Worm (Caenorhabditis elegans) whole organism, L1 larva: ENCODE results near the gene F35C8.8.

Experiments used
- C16A3.4 ChIP-seq: fragments of 150-350 bp; optimal IDR thresholded peaks from 2 replicates; lab custom pipeline; 2014; ENCODE audit warnings: missing biosample characterization, missing genetic modification characterization
- ama-1 ChIP-seq: fragments of 150-350 bp; optimal IDR thresholded peaks from 2 replicates; lab custom pipeline; 2014
- ceh-88 ChIP-seq: fragments of 200-800 bp; sonication (Bioruptor generic); IDR thresholded peaks from 2 replicates; pipeline ENCODE4 v1.3.6; 2022; ENCODE audit warnings: missing genetic modification characterization, missing compliant biosample characterization
- ceh-90 ChIP-seq: sonication (generic microtip); optimal IDR thresholded peaks from 2 replicates; lab custom pipeline; 2016; ENCODE audit warnings: missing genetic modification characterization, missing compliant biosample characterization
- dsc-1 ChIP-seq: sonication (generic microtip); optimal IDR thresholded peaks from 2 replicates; lab custom pipeline; 2016; ENCODE audit warnings: mild to moderate bottlenecking, missing genetic modification characterization, missing compliant biosample characterization
- efl-1 ChIP-seq, 4 experiments: fragments of 150-350 bp; optimal IDR thresholded peaks in 3 of 4; peaks in 1 of 4; 1 replicate in 1 of 4; 2 replicates in 3 of 4; lab custom pipeline; 2014; ENCODE audit warnings: missing biosample characterization in 2 of 4, missing genetic modification characterization in 2 of 4, missing genetic modification reagents in 2 of 4
- elt-2 ChIP-seq: sonication (generic microtip); optimal IDR thresholded peaks from 2 replicates; lab custom pipeline; 2016; ENCODE audit warnings: missing genetic modification characterization, mild to moderate bottlenecking, inconsistent platforms, missing compliant biosample characterization, missing genetic modification reagents
- elt-3 ChIP-seq, 6 experiments: fragments of 150-350 bp in 1 of 6; sonication (generic microtip); optimal IDR thresholded peaks; 2 replicates each; lab custom pipeline; 2017 to 2018; ENCODE audit warnings: missing biosample characterization in 6 of 6, missing genetic modification characterization in 6 of 6, inconsistent platforms in 1 of 6
- hpl-2 ChIP-seq: fragments of 150-350 bp; optimal IDR thresholded peaks from 2 replicates; lab custom pipeline; 2014; ENCODE audit warnings: missing biosample characterization, missing genetic modification reagents, missing genetic modification characterization
- isw-1 ChIP-seq: fragments of 200-800 bp; sonication (Bioruptor generic); IDR thresholded peaks from 2 replicates; pipeline ENCODE4 v1.3.6; 2022; ENCODE audit warnings: missing genetic modification characterization, missing compliant biosample characterization
- lin-35 ChIP-seq, 2 experiments: fragments of 150-350 bp; optimal IDR thresholded peaks; 2 replicates each; lab custom pipeline; 2014; ENCODE audit warnings: missing biosample characterization in 2 of 2, missing genetic modification characterization in 2 of 2, missing genetic modification reagents in 2 of 2
- lir-3 ChIP-seq: sonication (generic microtip); optimal IDR thresholded peaks from 2 replicates; lab custom pipeline; 2016; ENCODE audit warnings: mild to moderate bottlenecking, missing genetic modification characterization, moderate library complexity, missing compliant biosample characterization; ENCODE audit not compliant: poor library complexity
- lsy-2 ChIP-seq, 2 experiments: fragments of 150-350 bp; optimal IDR thresholded peaks; 2 replicates each; lab custom pipeline; 2014; ENCODE audit warnings: missing biosample characterization in 2 of 2, missing genetic modification characterization in 2 of 2
- mdl-1 ChIP-seq, 2 experiments: fragments of 150-350 bp; optimal IDR thresholded peaks; 2 replicates each; lab custom pipeline; 2014 to 2017; ENCODE audit warnings: missing biosample characterization in 2 of 2, missing genetic modification characterization in 2 of 2, inconsistent platforms in 1 of 2
- nhr-11 ChIP-seq: fragments of 150-350 bp; optimal IDR thresholded peaks from 2 replicates; lab custom pipeline; 2014; ENCODE audit warnings: missing biosample characterization, missing genetic modification characterization
- nhr-19 ChIP-seq: fragments of 200-800 bp; sonication (Bioruptor generic); conservative IDR thresholded peaks from 2 replicates; pipeline ENCODE4 v1.3.6; 2022; ENCODE audit warnings: missing genetic modification characterization, missing compliant biosample characterization
- nhr-20 ChIP-seq: sonication (generic microtip); optimal IDR thresholded peaks from 2 replicates; lab custom pipeline; 2016; ENCODE audit warnings: mild to moderate bottlenecking, missing genetic modification characterization, missing compliant biosample characterization
- nhr-237 ChIP-seq: fragments of 150-350 bp; optimal IDR thresholded peaks from 2 replicates; lab custom pipeline; 2014; ENCODE audit warnings: missing biosample characterization, missing genetic modification characterization
- nhr-71 ChIP-seq: sonication (generic microtip); optimal IDR thresholded peaks from 2 replicates; lab custom pipeline; 2016; ENCODE audit warnings: mild to moderate bottlenecking, missing genetic modification characterization, moderate library complexity, missing compliant biosample characterization
- nhr-84 ChIP-seq: sonication (generic microtip); optimal IDR thresholded peaks from 2 replicates; lab custom pipeline; 2017; ENCODE audit warnings: missing biosample characterization, missing genetic modification characterization
- nhr-85 ChIP-seq: sonication (generic microtip); peaks from one replicate; lab custom pipeline; 2016; ENCODE audit warnings: missing genetic modification characterization, inconsistent platforms, missing compliant biosample characterization
- pax-3 ChIP-seq: fragments of 200-800 bp; sonication (Bioruptor generic); optimal IDR thresholded peaks from 2 replicates; lab custom pipeline; 2018; ENCODE audit warnings: mild to moderate bottlenecking, missing genetic modification characterization, moderate library complexity, missing compliant biosample characterization
- pqm-1 ChIP-seq: sonication (generic microtip); optimal IDR thresholded peaks from 3 replicates; lab custom pipeline; 2017; ENCODE audit warnings: missing biosample characterization, missing genetic modification characterization
- rnt-1 ChIP-seq: sonication (generic microtip); optimal IDR thresholded peaks from 2 replicates; lab custom pipeline; 2016; ENCODE audit warnings: mild to moderate bottlenecking, missing genetic modification characterization, moderate library complexity, missing compliant biosample characterization
- snu-23 ChIP-seq: sonication (generic microtip); optimal IDR thresholded peaks from 2 replicates; lab custom pipeline; 2016; ENCODE audit warnings: missing genetic modification characterization, missing compliant biosample characterization
- sup-37 ChIP-seq: fragments of 200-800 bp; sonication (Bioruptor generic); optimal IDR thresholded peaks from 2 replicates; lab custom pipeline; 2018; ENCODE audit warnings: mild to moderate bottlenecking, missing genetic modification characterization, missing compliant biosample characterization
- swsn-7 ChIP-seq: sonication (generic microtip); optimal IDR thresholded peaks from 2 replicates; lab custom pipeline; 2016; ENCODE audit warnings: missing genetic modification characterization, missing compliant biosample characterization
- tbx-2 ChIP-seq: sonication (generic microtip); optimal IDR thresholded peaks from 2 replicates; lab custom pipeline; 2016; ENCODE audit warnings: missing genetic modification characterization, missing compliant biosample characterization
- tlp-1 ChIP-seq: fragments of 150-350 bp; optimal IDR thresholded peaks from 2 replicates; lab custom pipeline; 2014; ENCODE audit warnings: missing biosample characterization, missing genetic modification characterization
- ztf-4 ChIP-seq: fragments of 150-350 bp; optimal IDR thresholded peaks from 2 replicates; lab custom pipeline; 2014; ENCODE audit warnings: missing biosample characterization, missing genetic modification characterization

F35C8.8 gene

DNA sequence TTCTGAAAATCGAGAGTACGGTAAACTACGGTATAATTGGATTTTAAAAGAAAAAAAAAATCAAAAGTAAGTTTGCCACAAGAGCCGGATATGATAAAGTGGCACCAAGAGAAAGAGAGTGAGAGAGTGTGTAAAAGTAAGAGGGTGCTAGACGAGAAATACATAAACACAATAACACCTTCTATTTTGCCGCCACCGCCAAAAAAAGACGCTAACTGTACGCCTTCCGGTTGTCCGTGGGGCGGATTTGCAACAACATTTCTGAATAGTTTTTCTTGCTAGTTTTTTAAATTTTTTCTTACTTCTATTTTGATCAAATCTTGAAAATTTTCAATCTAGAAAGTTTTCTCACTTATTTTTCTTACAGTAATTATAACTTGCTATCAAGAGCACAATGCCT, at the start of gene F35C8.8:
Gene F35C8.8, minus strand, starts transcription at position 2 of the 400 bp plus-strand sequence.
- no peak for TF ChIP-seq ceh-90 (tag; lab: Kevin White, UChicago)

DNA sequence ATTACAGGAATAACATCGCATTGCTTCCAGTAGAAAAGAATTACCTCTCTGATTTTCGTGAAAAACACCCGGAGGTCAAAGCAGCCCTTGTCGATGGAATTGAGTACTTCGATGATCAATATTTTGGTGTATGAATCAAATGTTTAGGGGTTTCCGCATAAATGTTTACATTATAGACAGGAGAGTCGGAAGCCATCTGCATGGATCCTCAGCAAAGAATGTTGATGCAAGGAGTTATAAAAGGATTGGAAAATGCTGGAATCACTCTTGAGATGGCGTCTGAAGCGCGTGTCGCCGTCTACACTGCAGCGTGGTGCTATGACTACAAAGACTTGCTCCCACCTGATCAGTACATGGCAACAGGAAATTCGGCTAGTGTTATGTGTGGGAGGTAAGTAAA, 41.8 kb upstream of the F35C8.8 start, which contains the start of gene C41A3.2:
Gene C41A3.2, minus strand, starts transcription at position 101 of the 400 bp plus-strand sequence.
- no peak for TF ChIP-seq elt-3 (tag; optimal IDR thresholded peaks at IDR 0.05; lab: Kevin White, UChicago)

DNA sequence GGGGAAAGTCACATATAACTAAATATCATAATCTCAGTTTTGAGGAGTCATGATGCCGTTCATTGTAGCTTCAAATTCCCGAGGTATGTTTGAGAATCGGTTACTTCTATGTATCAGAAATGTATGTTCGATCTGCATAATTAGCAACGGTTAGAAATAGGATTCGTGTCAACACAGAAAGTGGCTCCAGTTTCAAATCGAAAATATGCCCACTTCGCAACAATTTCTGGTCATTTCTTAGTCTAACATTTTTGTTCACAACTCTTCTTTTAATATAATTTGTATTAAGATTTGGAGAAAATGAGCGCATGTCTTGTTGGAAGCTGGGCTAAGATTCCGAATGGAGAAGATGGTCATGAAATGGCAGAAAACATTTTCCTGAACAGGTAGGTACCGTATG, 41.1 kb upstream of the F35C8.8 start, which contains the start of gene pks-1:
Gene pks-1, plus strand, starts transcription at position 301 of the 400 bp plus-strand sequence.
- no peak for TF ChIP-seq nhr-19
- no peak for TF ChIP-seq nhr-84 (tag; lab: Kevin White, UChicago)
- no peak for TF ChIP-seq isw-1 (GFP tag; lab: Robert Waterston, UW)
- no peak for TF ChIP-seq pax-3
- TF ChIP-seq nhr-237 (tag; lab: Kevin White, UChicago) = no peak
- TF ChIP-seq sup-37 (GFP tag; lab: Kevin White, UChicago) = no peak
- no peak for TF ChIP-seq dsc-1 (tag; lab: Kevin White, UChicago)
- TF ChIP-seq nhr-11 = no peak
- no peak for TF ChIP-seq tlp-1 (tag; lab: Kevin White, UChicago)
- no peak for TF ChIP-seq lir-3 (tag; lab: Kevin White, UChicago)
- TF ChIP-seq tbx-2 = no peak
- no peak for TF ChIP-seq ztf-4 (tag; lab: Kevin White, UChicago)
- TF ChIP-seq mdl-1 (tag; optimal IDR thresholded peaks at IDR 0.05; lab: Kevin White, UChicago) = no peak

DNA sequence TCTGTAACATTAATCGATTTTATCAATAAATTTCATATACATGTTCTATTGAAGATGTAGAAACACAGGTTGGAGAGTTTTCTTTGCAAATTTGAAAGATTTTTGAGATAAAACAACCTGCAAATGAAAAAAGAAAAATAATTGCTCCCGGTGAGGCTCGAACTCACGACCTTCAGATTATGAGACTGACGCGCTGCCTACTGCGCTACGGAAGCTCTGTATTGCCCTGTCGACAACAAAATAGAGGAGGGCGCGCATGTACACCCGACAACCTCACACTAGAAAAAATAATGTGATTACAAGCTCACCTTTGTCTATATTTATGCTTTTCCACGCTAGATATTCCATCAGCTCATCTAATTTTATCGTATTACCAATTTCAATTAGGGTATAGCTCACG, 34.8 kb upstream of the F35C8.8 start:
- TF ChIP-seq swsn-7 (peak; percentile 10), nhr-71 (tag; lab: Kevin White, UChicago) (no peak), lin-35 (GFP tag; optimal IDR thresholded peaks at IDR 0.05; lab: Kevin White, UChicago) (peak in 1 of 2 experiments; percentile 45), pqm-1 (no peak), hpl-2 (GFP tag; lab: Kevin White, UChicago) (no peak), efl-1 (optimal IDR thresholded peaks at IDR 0.05; lab: Kevin White, UChicago) (no peak), efl-1 (GFP tag; optimal IDR thresholded peaks at IDR 0.05 in 1 of 2; lab: Kevin White, UChicago) (peak in 1 of 2 experiments; percentile 24), rnt-1 (tag; lab: Kevin White, UChicago) (peak; percentile 48), C16A3.4 (tag; lab: Kevin White, UChicago) (peak; percentile 13), lsy-2 (tag; optimal IDR thresholded peaks at IDR 0.05; lab: Kevin White, UChicago) (no peak), dsc-1 (tag; lab: Kevin White, UChicago) (peak; percentile 39), nhr-20 (peak; percentile 16), ceh-88 (GFP tag; lab: Robert Waterston, UW) (0 out of 2 replicates have a peak, but pooled peaks have one; percentile 16), nhr-19 (peak; percentile 25; the same call in 1 of the 2 replicates), nhr-85 (tag; lab: Kevin White, UChicago) (peak; percentile 70), snu-23 (peak; percentile 35)

DNA sequence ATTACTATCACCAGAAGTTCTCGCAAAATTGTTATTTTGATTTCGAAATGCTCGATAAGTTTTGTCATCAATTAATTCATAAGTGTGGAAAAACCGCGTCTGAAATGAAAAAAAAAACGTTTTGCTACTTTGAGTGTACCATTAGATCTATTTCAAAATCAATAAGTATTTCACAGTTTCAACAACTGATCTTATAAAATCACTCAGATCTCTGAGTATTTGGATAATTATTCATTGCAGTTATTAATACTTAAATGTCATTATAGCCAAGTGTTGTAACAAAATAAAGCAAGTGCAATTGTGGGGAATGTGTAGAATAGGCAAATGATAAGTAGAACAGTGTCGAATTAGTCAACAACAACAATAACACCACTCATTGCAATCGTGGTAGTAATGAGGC, 33.9 kb upstream of the F35C8.8 start, which contains the start of gene C03F11.4:
Gene C03F11.4, minus strand, starts transcription at position 101 of the 400 bp plus-strand sequence.
- no peak for TF ChIP-seq nhr-11
- no peak for TF ChIP-seq nhr-84 (tag; lab: Kevin White, UChicago)
- no peak for TF ChIP-seq mdl-1 (tag; optimal IDR thresholded peaks at IDR 0.05; lab: Kevin White, UChicago)
- TF ChIP-seq sup-37 (GFP tag; lab: Kevin White, UChicago) = no peak
- TF ChIP-seq ama-1 (lab: Kevin White, UChicago) = no peak

DNA sequence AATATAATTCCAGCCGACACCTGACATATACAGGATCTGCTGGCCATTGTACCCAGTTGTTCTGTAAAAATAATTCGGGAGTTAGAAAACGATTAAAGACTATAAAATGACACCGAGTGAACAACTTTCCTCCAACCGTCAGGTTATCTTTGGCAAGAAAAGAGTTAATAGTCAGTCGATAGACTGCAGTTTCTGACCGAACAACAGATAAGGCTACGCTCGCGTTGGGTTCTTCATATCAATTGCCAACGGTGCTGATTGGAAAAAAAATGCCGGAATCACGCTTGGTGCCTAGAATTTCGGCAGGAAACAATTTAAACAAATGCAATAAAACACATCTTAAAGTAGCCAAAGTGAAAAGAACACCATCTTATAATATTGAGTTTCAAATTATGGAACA, 28.1 kb upstream of the F35C8.8 start, which contains the start of gene scav-1:
Gene scav-1, minus strand, starts transcription at position 61 of the 400 bp plus-strand sequence.
- TF ChIP-seq elt-2 (tag; lab: Kevin White, UChicago) (peak; percentile 34), snu-23 (no peak)
